Worm (Caenorhabditis elegans): Measurements from ENCODE around the gene srlf-7.

DNA sequence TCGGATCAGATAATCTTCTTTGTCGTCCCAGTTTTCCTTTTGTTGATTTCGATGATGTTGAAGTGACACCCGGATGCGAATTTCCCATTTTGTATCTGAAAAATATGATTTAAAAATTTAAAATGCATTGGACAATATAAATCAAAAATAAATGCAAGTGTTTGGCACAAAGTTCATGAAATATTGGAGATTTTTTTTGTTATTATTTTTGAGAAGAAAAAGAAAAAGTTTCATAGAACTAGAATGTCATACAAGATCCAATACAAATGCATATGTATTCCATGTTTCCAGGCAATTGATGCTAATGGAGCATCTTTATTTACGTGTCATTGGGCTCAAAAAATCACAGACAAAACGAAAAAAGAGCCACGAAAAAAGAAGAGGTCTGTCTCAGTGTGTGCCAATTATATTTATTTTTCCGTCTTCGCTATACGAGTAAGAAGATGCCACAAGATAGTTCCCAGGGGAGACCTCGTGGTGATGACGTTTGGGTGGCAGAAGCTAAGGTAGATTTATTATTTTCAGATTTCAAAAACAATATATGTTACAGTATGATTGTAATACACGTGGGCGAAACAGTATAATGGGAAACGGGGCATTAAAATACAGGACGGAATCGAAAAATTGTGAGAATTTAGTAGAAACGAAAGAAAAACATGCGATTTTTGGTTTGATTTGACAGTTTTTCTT lies 30.5 kb downstream of the srlf-7 start, which contains the start of the genes glb-23 and R13A1.1:
- no peak for TF ChIP-seq ztf-23 (GFP tag; IDR thresholded peaks at IDR 0.05)
- TF ChIP-seq klf-2 (GFP tag; conservative IDR thresholded peaks at IDR 0.05), result no peak
- no peak for TF ChIP-seq ref-1 (GFP tag; conservative IDR thresholded peaks at IDR 0.05)
- no peak for TF ChIP-seq flt-1 (GFP tag; IDR thresholded peaks at IDR 0.05)
- no peak for TF ChIP-seq med-1 (GFP tag; optimal IDR thresholded peaks at IDR 0.05; ENCODE audit: insufficient read depth)
- no peak for TF ChIP-seq tab-1 (GFP tag; IDR thresholded peaks at IDR 0.05)
- no peak for TF ChIP-seq T22C8.4 (GFP tag; IDR thresholded peaks at IDR 0.05)
- no peak for TF ChIP-seq ztf-29 (GFP tag; IDR thresholded peaks at IDR 0.05)

Measured in whole organism, midembryonic.